Worm (Caenorhabditis elegans) whole organism, early embryonic: ENCODE results near the gene T12D8.9.

Source experiments
- B0310.2 ChIP-seq: sonication (generic microtip); optimal IDR thresholded peaks from 2 replicates; lab custom pipeline; 2016; ENCODE audit warnings: mild to moderate bottlenecking, missing genetic modification characterization, missing compliant biosample characterization
- aly-1 ChIP-seq: sonication (generic microtip); optimal IDR thresholded peaks from 2 replicates; lab custom pipeline; 2016; ENCODE audit warnings: missing genetic modification characterization, missing compliant biosample characterization
- ama-1 ChIP-seq: fragments of 150-350 bp; optimal IDR thresholded peaks from 2 replicates; lab custom pipeline; 2014
- ceh-13 ChIP-seq: fragments of 200-800 bp; sonication (Bioruptor generic); optimal IDR thresholded peaks from 2 replicates; lab custom pipeline; 2018; ENCODE audit warnings: mild to moderate bottlenecking, missing genetic modification characterization, missing compliant biosample characterization
- ceh-36 ChIP-seq: sonication (generic microtip); optimal IDR thresholded peaks from 2 replicates; lab custom pipeline; 2016; ENCODE audit warnings: missing genetic modification characterization, inconsistent platforms, missing compliant biosample characterization
- ets-7 ChIP-seq: sonication (generic microtip); optimal IDR thresholded peaks from 2 replicates; lab custom pipeline; 2016; ENCODE audit warnings: missing genotype, missing genetic modification characterization, missing compliant biosample characterization
- flt-1 ChIP-seq: fragments of 200-800 bp; sonication (Bioruptor generic); IDR thresholded peaks from 2 replicates; pipeline ENCODE4 v1.3.6; 2022; ENCODE audit warnings: missing genetic modification characterization, missing compliant biosample characterization
- hmbx-1 ChIP-seq: sonication (generic microtip); optimal IDR thresholded peaks from 2 replicates; lab custom pipeline; 2016; ENCODE audit warnings: mild to moderate bottlenecking, missing genetic modification characterization, missing compliant biosample characterization
- hmg-4 ChIP-seq: fragments of 200-800 bp; sonication (Bioruptor generic); optimal IDR thresholded peaks from 2 replicates; lab custom pipeline; 2018; ENCODE audit warnings: mild to moderate bottlenecking, missing genetic modification characterization, missing compliant biosample characterization
- pes-1 ChIP-seq: fragments of 200-800 bp; sonication (Bioruptor generic); IDR thresholded peaks from 2 replicates; pipeline ENCODE4 v1.3.6; 2022; ENCODE audit warnings: missing genetic modification reagents, missing genetic modification characterization, missing compliant biosample characterization
- sea-1 ChIP-seq: fragments of 200-800 bp; sonication (Bioruptor generic); conservative IDR thresholded peaks from 2 replicates; pipeline ENCODE4 v1.3.6; 2022; ENCODE audit warnings: missing genetic modification characterization, missing compliant biosample characterization
- tbx-11 ChIP-seq: fragments of 200-800 bp; sonication (Bioruptor generic); IDR thresholded peaks from 2 replicates; pipeline ENCODE4 v1.3.6; 2022; ENCODE audit warnings: missing genetic modification characterization, missing compliant biosample characterization
- tbx-37 ChIP-seq: fragments of 200-800 bp; sonication (Bioruptor generic); conservative IDR thresholded peaks from 2 replicates; pipeline ENCODE4 v1.3.6; 2022; ENCODE audit warnings: missing genetic modification reagents, missing genetic modification characterization, missing compliant biosample characterization
- tra-4 ChIP-seq: sonication (generic microtip); optimal IDR thresholded peaks from 2 replicates; lab custom pipeline; 2017; ENCODE audit warnings: missing genetic modification characterization, missing compliant biosample characterization

- TF ChIP-seq ama-1 (lab: Kevin White, UChicago) (no peak), hmg-4 (GFP tag; lab: Kevin White, UChicago) (no peak), aly-1 (tag; lab: Kevin White, UChicago) (no peak), flt-1 (GFP tag; lab: Robert Waterston, UW) (no peak), ets-7 (tag; lab: Kevin White, UChicago) (no peak), tbx-37 (GFP tag; lab: Robert Waterston, UW) (no peak), hmbx-1 (no peak), tra-4 (tag; lab: Kevin White, UChicago) (no peak), B0310.2 (no peak), ceh-36 (tag; lab: Kevin White, UChicago) (no peak), pes-1 (GFP tag; lab: Robert Waterston, UW) (no peak), tbx-11 (GFP tag; lab: Robert Waterston, UW) (no peak), sea-1 (GFP tag; lab: Robert Waterston, UW) (no peak), ceh-13 (no peak)
Measured at ce11 chrIII:13642227-13642626, 25.3 kb downstream of the T12D8.9 start, which contains the start of gene T12D8.10.
